Worm (Caenorhabditis elegans) whole organism, L4 larva: ENCODE data around the gene F33H1.4.

Experiments used
- F37D6.2 ChIP-seq: sonication (generic microtip); optimal IDR thresholded peaks from 2 replicates; lab custom pipeline; 2016; ENCODE audit warnings: mild to moderate bottlenecking, missing genetic modification characterization, missing compliant biosample characterization
- Y75B8A.6 ChIP-seq: fragments of 200-800 bp; sonication (Bioruptor generic); IDR thresholded peaks from 2 replicates; pipeline ENCODE4 v1.3.6; 2022; ENCODE audit warnings: missing genetic modification reagents, missing genetic modification characterization, missing compliant biosample characterization
- aha-1 ChIP-seq: fragments of 150-350 bp; peaks from one replicate; lab custom pipeline; 2014; ENCODE audit warnings: missing biosample characterization, missing genetic modification characterization
- aly-2 ChIP-seq: sonication (generic microtip); optimal IDR thresholded peaks from 2 replicates; lab custom pipeline; 2018; ENCODE audit warnings: missing biosample characterization, missing genetic modification characterization
- ama-1 ChIP-seq: fragments of 150-350 bp; optimal IDR thresholded peaks from 2 replicates; lab custom pipeline; 2014; ENCODE audit warnings: inconsistent platforms, mixed read lengths
- attf-4 ChIP-seq: sonication (generic microtip); optimal IDR thresholded peaks from 3 replicates; lab custom pipeline; 2017; ENCODE audit warnings: missing biosample characterization, missing genetic modification characterization
- ceh-20 ChIP-seq: fragments of 200-800 bp; sonication (Bioruptor generic); IDR thresholded peaks from 2 replicates; pipeline ENCODE4 v1.3.6; 2022; ENCODE audit warnings: missing genetic modification reagents, missing genetic modification characterization, missing compliant biosample characterization
- ceh-28 ChIP-seq: fragments of 150-350 bp; optimal IDR thresholded peaks from 2 replicates; lab custom pipeline; 2014; ENCODE audit warnings: missing biosample characterization, missing genetic modification reagents, missing genetic modification characterization
- ceh-44 ChIP-seq: fragments of 200-800 bp; sonication (Bioruptor generic); IDR thresholded peaks from 2 replicates; pipeline ENCODE4 v1.3.6; 2022; ENCODE audit warnings: missing genetic modification reagents, missing genetic modification characterization, missing compliant biosample characterization
- daf-16 ChIP-seq, 3 experiments: sonication (generic microtip); optimal IDR thresholded peaks; 2 replicates each; lab custom pipeline; 2016 to 2017; ENCODE audit warnings: missing genetic modification characterization in 3 of 3, missing genetic modification reagents in 3 of 3, mild to moderate bottlenecking in 2 of 3, missing compliant biosample characterization in 2 of 3, missing biosample characterization in 1 of 3, moderate library complexity in 1 of 3
- daf-19 ChIP-seq: fragments of 200-800 bp; sonication (Bioruptor generic); conservative IDR thresholded peaks from 2 replicates; pipeline ENCODE4 v1.3.6; 2022; ENCODE audit warnings: missing genetic modification characterization, missing compliant biosample characterization
- dmd-8 ChIP-seq: fragments of 200-800 bp; sonication (Bioruptor generic); IDR thresholded peaks from 2 replicates; pipeline ENCODE4 v1.3.6; 2022; ENCODE audit warnings: missing genetic modification characterization, missing compliant biosample characterization
- dpl-1 ChIP-seq: fragments of 150-350 bp; optimal IDR thresholded peaks from 2 replicates; lab custom pipeline; 2014; ENCODE audit warnings: missing biosample characterization, missing genetic modification reagents, missing genetic modification characterization
- fkh-10 ChIP-seq: fragments of 150-350 bp; optimal IDR thresholded peaks from 2 replicates; lab custom pipeline; 2014; ENCODE audit warnings: missing biosample characterization, missing genetic modification reagents, missing genetic modification characterization
- gei-8 ChIP-seq: fragments of 200-800 bp; sonication (Bioruptor generic); optimal IDR thresholded peaks from 2 replicates; lab custom pipeline; 2018; ENCODE audit warnings: mild to moderate bottlenecking, missing genetic modification characterization, missing compliant biosample characterization
- hif-1 ChIP-seq, 2 experiments: sonication (generic microtip); optimal IDR thresholded peaks; 2 replicates each; lab custom pipeline; 2016 to 2017; ENCODE audit warnings: missing compliant biosample characterization in 2 of 2, missing genetic modification characterization in 2 of 2, missing genetic modification reagents in 2 of 2, missing genotype in 2 of 2, mild to moderate bottlenecking in 1 of 2
- hlh-11 ChIP-seq: fragments of 200-800 bp; sonication (Bioruptor generic); optimal IDR thresholded peaks from 2 replicates; lab custom pipeline; 2018; ENCODE audit warnings: mild to moderate bottlenecking, missing genetic modification characterization, missing compliant biosample characterization
- hlh-30 ChIP-seq: sonication (generic microtip); optimal IDR thresholded peaks from 2 replicates; lab custom pipeline; 2017; ENCODE audit warnings: antibody characterized with exemption, mild to moderate bottlenecking, missing genetic modification characterization, missing compliant biosample characterization; ENCODE audit not compliant: insufficient read depth
- hmg-1.1 ChIP-seq: fragments of 200-800 bp; sonication (Bioruptor generic); IDR thresholded peaks from 2 replicates; pipeline ENCODE4 v1.3.6; 2022; ENCODE audit warnings: missing genetic modification reagents, missing genetic modification characterization, missing compliant biosample characterization
- lin-1 ChIP-seq: fragments of 200-800 bp; sonication (Bioruptor generic); IDR thresholded peaks from 2 replicates; pipeline ENCODE4 v1.3.6; 2022; ENCODE audit warnings: missing genetic modification reagents, missing genetic modification characterization, missing compliant biosample characterization
- lin-13 ChIP-seq: fragments of 150-350 bp; optimal IDR thresholded peaks from 2 replicates; lab custom pipeline; 2014; ENCODE audit warnings: missing biosample characterization, missing genetic modification reagents, missing genetic modification characterization
- lin-39 ChIP-seq: fragments of 150-350 bp; optimal IDR thresholded peaks from 2 replicates; lab custom pipeline; 2014; ENCODE audit warnings: missing biosample characterization, missing genetic modification reagents, missing genetic modification characterization
- lsy-2 ChIP-seq, 2 experiments: fragments of 150-350 bp in 1 of 2; sonication (generic microtip) in 1 of 2; optimal IDR thresholded peaks; 2 replicates each; lab custom pipeline; 2014 to 2017; ENCODE audit warnings: missing biosample characterization in 2 of 2, missing genetic modification characterization in 2 of 2
- mdl-1 ChIP-seq, 2 experiments: fragments of 150-350 bp in 1 of 2; sonication (generic microtip) in 1 of 2; optimal IDR thresholded peaks; 2 replicates each; lab custom pipeline; 2014 to 2017; ENCODE audit warnings: missing biosample characterization in 2 of 2, missing genetic modification characterization in 2 of 2
- mep-1 ChIP-seq: fragments of 150-350 bp; sonication (generic microtip); optimal IDR thresholded peaks from 3 replicates; lab custom pipeline; 2014; ENCODE audit warnings: missing biosample characterization, missing genetic modification characterization
- mes-2 ChIP-seq: sonication (generic microtip); optimal IDR thresholded peaks from 2 replicates; lab custom pipeline; 2016; ENCODE audit warnings: missing genotype, mild to moderate bottlenecking, missing genetic modification characterization, missing compliant biosample characterization; ENCODE audit not compliant: poor library complexity, severe bottlenecking
- nhr-10 ChIP-seq: fragments of 150-350 bp; optimal IDR thresholded peaks from 2 replicates; lab custom pipeline; 2014; ENCODE audit warnings: missing biosample characterization, missing genetic modification characterization
- nhr-11 ChIP-seq: fragments of 150-350 bp; optimal IDR thresholded peaks from 2 replicates; lab custom pipeline; 2014; ENCODE audit warnings: missing biosample characterization, missing genetic modification characterization
- nhr-237 ChIP-seq: sonication (generic microtip); optimal IDR thresholded peaks from 2 replicates; lab custom pipeline; 2017; ENCODE audit warnings: missing biosample characterization, missing genetic modification characterization
- nhr-41 ChIP-seq: fragments of 200-800 bp; sonication (Bioruptor generic); IDR thresholded peaks from 2 replicates; pipeline ENCODE4 v1.3.6; 2022; ENCODE audit warnings: missing genetic modification reagents, missing genetic modification characterization, missing compliant biosample characterization
- nhr-48 ChIP-seq: sonication (generic microtip); optimal IDR thresholded peaks from 2 replicates; lab custom pipeline; 2016; ENCODE audit warnings: mild to moderate bottlenecking, missing genetic modification characterization, missing compliant biosample characterization
- php-3 ChIP-seq: fragments of 200-800 bp; sonication (Bioruptor generic); IDR thresholded peaks from 2 replicates; pipeline ENCODE4 v1.3.6; 2022; ENCODE audit warnings: missing genetic modification reagents, missing genetic modification characterization, missing compliant biosample characterization
- pqm-1 ChIP-seq: sonication (generic microtip); optimal IDR thresholded peaks from 2 replicates; lab custom pipeline; 2017; ENCODE audit warnings: missing biosample characterization, missing genetic modification characterization
- rbr-2 ChIP-seq: sonication (generic microtip); optimal IDR thresholded peaks from 2 replicates; lab custom pipeline; 2016; ENCODE audit warnings: missing genotype, missing genetic modification characterization, missing compliant biosample characterization
- sdz-12 ChIP-seq: fragments of 200-800 bp; sonication (Bioruptor generic); optimal IDR thresholded peaks from 2 replicates; lab custom pipeline; 2018; ENCODE audit warnings: mild to moderate bottlenecking, missing genetic modification characterization, missing compliant biosample characterization
- set-16 ChIP-seq: fragments of 200-800 bp; sonication (Bioruptor generic); IDR thresholded peaks from 2 replicates; pipeline ENCODE4 v1.3.6; 2022; ENCODE audit warnings: missing genetic modification reagents, missing genetic modification characterization, missing compliant biosample characterization
- tra-1 ChIP-seq: fragments of 200-800 bp; sonication (Bioruptor generic); IDR thresholded peaks from 2 replicates; pipeline ENCODE4 v1.3.6; 2022; ENCODE audit warnings: missing genetic modification reagents, missing genetic modification characterization, missing compliant biosample characterization
- unc-39 ChIP-seq: sonication (generic microtip); optimal IDR thresholded peaks from 2 replicates; lab custom pipeline; 2017; ENCODE audit warnings: missing biosample characterization, missing genetic modification characterization
- unc-62 ChIP-seq, 3 experiments: fragments of 150-350 bp in 1 of 3; sonication (generic microtip); optimal IDR thresholded peaks in 2 of 3; peaks in 1 of 3; 1 replicate in 1 of 3; 2 replicates in 2 of 3; lab custom pipeline; 2014 to 2017; ENCODE audit warnings: missing biosample characterization in 3 of 3, missing genetic modification characterization in 3 of 3, missing genetic modification reagents in 3 of 3, missing genotype in 1 of 3
- zag-1 ChIP-seq: fragments of 150-350 bp; optimal IDR thresholded peaks from 2 replicates; lab custom pipeline; 2014; ENCODE audit warnings: missing biosample characterization, missing genetic modification characterization
- ztf-7 ChIP-seq: fragments of 150-350 bp; optimal IDR thresholded peaks from 2 replicates; lab custom pipeline; 2014; ENCODE audit warnings: missing biosample characterization, missing genetic modification characterization

F33H1.4 gene

DNA sequence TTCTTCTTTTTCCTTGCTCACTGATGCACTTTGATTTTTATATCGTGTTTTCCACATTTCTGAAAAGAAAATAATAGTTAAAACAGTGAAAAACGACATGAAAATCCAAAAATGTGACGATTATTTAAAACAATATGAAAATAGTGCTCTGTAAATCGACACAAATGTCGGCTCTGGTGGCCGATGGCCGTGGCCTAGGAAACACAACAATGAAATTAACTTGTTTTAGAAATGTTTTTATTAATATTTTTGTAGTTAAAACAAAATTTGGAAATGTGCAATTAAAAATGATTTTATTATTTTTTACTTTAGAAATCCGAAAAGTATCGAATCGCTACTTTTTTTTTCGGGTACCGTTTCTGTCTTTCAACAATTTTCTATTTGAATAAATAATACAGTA lies 26.3 kb downstream of the F33H1.4 start, which contains the start of gene arv-1 (continued):
- TF ChIP-seq aly-2 (tag; lab: Kevin White, UChicago) (no peak), gei-8 (GFP tag; lab: Kevin White, UChicago) (no peak), unc-62 (GFP tag; optimal IDR thresholded peaks at IDR 0.05 in 1 of 2; lab: Kevin White, UChicago) (no peak), unc-62 (tag; optimal IDR thresholded peaks at IDR 0.05; lab: Kevin White, UChicago) (no peak), aha-1 (peak; percentile 30), daf-19 (GFP tag; lab: Robert Waterston, UW) (0 out of 2 replicates have a peak, but pooled peaks have one; percentile 29), rbr-2 (tag; lab: Kevin White, UChicago) (peak; percentile 40), mep-1 (tag; lab: Kevin White, UChicago) (peak; percentile 38), attf-4 (tag; lab: Kevin White, UChicago) (no peak), Y75B8A.6 (no peak), ceh-44 (GFP tag; lab: Robert Waterston, UW) (no peak), pqm-1 (peak; percentile 7), daf-16 (GFP tag; optimal IDR thresholded peaks at IDR 0.05; lab: Kevin White, UChicago) (no peak), daf-16 (tag; optimal IDR thresholded peaks at IDR 0.05; lab: Kevin White, UChicago) (peak; percentile 31)

DNA sequence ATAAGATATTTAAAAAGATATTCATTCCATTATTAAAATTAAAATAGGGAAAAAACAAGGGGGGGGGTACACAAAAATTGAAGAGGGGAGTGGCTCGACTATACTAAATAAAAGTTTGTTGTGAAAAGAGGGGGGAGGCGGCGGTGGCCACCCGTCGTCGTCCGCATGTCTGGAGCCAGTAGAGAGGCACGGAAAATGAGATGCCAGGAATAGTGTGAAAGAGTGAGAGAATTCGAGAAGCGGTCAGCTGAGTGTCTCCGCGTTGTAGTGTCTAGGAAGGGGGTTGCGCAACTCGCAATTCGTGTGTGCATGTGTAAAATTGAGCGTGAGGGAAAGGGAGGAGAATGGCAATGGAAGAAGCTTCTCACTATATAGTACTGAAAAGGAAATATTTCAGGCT lies 27.8 kb downstream of the F33H1.4 start:
- peak; percentile 38 for TF ChIP-seq aha-1
- TF ChIP-seq dpl-1, result no peak
- TF ChIP-seq nhr-48 (tag; lab: Kevin White, UChicago), result no peak
- TF ChIP-seq lsy-2 (tag; optimal IDR thresholded peaks at IDR 0.05; lab: Kevin White, UChicago), result peak in 1 of 2 experiments; percentile 9
- TF ChIP-seq hlh-11 (tag; lab: Kevin White, UChicago), result peak; percentile 59
- TF ChIP-seq mep-1 (tag; lab: Kevin White, UChicago), result no peak
- peak; percentile 71 for TF ChIP-seq hmg-1.1 (GFP tag; lab: Robert Waterston, UW)
- TF ChIP-seq php-3 (GFP tag; lab: Robert Waterston, UW), result no peak
- TF ChIP-seq lin-39 (tag; lab: Kevin White, UChicago), result no peak
- no peak for TF ChIP-seq Y75B8A.6
- no peak for TF ChIP-seq daf-19 (GFP tag; lab: Robert Waterston, UW)
- peak; percentile 22 for TF ChIP-seq rbr-2 (tag; lab: Kevin White, UChicago)
- no peak for TF ChIP-seq zag-1
- TF ChIP-seq hif-1 (tag; optimal IDR thresholded peaks at IDR 0.05; lab: Kevin White, UChicago), result peak in 1 of 2 experiments; percentile 1
- peak in 1 of 2 experiments; percentile 18 for TF ChIP-seq mdl-1 (tag; optimal IDR thresholded peaks at IDR 0.05; lab: Kevin White, UChicago)
- peak; percentile 26 for TF ChIP-seq mes-2
- TF ChIP-seq hlh-30 (tag; lab: Kevin White, UChicago), result peak; percentile 60
- peak; percentile 61 for TF ChIP-seq nhr-11 (tag; lab: Kevin White, UChicago)
- TF ChIP-seq ztf-7 (tag; lab: Kevin White, UChicago), result no peak
- no peak for TF ChIP-seq lin-1 (GFP tag; lab: Robert Waterston, UW)
- TF ChIP-seq, all 104 proteins: peak for 10

- no peak for TF ChIP-seq sdz-12 (GFP tag; lab: Kevin White, UChicago)
- no peak for TF ChIP-seq hmg-1.1 (GFP tag; lab: Robert Waterston, UW)
- TF ChIP-seq set-16 (GFP tag; lab: Robert Waterston, UW), result no peak
- peak; percentile 32 for TF ChIP-seq nhr-11 (tag; lab: Kevin White, UChicago)
Observed at ce11 chrII:10203067-10203466, 28.6 kb downstream of the F33H1.4 start.

DNA sequence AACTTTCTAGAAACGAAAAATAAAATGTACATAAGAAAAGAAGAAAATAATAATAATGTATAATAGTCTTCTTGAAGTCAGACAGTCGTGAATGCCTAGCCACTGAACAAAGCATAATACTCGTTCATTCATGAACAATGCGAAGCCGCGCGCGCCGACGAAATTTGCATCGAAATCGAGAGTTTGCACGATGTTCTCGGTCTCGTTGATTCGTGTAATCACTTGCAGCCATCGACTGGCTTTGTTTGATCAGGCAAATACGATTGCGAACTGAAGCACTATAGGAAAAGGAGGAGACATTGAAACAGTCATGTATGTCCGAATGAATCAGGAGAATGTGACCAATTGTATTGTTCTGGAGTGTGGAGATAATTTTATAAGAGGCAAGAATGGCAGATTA lies 29.3 kb downstream of the F33H1.4 start:
- TF ChIP-seq ceh-28 (no peak), nhr-10 (tag; lab: Kevin White, UChicago) (no peak), dmd-8 (GFP tag; lab: Robert Waterston, UW) (no peak), ztf-7 (tag; lab: Kevin White, UChicago) (no peak), nhr-41 (no peak), pqm-1 (no peak), nhr-237 (tag; lab: Kevin White, UChicago) (no peak), fkh-10 (no peak), mes-2 (no peak), tra-1 (GFP tag; lab: Robert Waterston, UW) (no peak), nhr-48 (tag; lab: Kevin White, UChicago) (no peak), ama-1 (lab: Kevin White, UChicago) (no peak), unc-39 (tag; lab: Kevin White, UChicago) (no peak), F37D6.2 (tag; lab: Kevin White, UChicago) (no peak), lin-13 (no peak), ceh-20 (no peak)
